Worm (Caenorhabditis elegans): Measurements from ENCODE around the gene agt-1.

DNA sequence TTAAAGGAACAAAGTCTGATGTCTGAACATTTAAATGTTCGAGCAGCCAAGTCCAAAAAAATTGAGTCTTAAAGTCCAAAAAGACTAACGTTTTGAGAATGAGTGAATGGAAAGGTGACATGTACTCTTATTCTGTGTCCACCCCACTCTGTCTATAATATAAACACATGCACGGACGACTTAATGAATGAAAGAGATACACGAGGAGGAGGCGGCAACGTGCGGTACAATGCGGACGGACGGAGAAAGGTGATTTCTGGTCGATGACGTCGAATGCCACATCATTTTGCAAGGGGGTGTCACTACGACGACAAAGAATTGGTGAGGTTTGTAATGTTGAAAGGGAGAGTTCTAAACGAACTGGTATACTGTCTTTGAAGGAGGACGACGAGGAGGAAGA lies 25.5 kb upstream of the agt-1 start:
- no peak for TF ChIP-seq scrt-1 (GFP tag; IDR thresholded peaks at IDR 0.05)
- no peak for TF ChIP-seq ama-1 (optimal IDR thresholded peaks at IDR 0.05)
- no peak for TF ChIP-seq sea-1 (GFP tag; conservative IDR thresholded peaks at IDR 0.05)
- TF ChIP-seq aly-1 (tag; optimal IDR thresholded peaks at IDR 0.05) = no peak
- TF ChIP-seq flt-1 (GFP tag; IDR thresholded peaks at IDR 0.05) = no peak
